Fruit fly (Drosophila melanogaster): ENCODE measurements around the gene CG43965.

Gene CG43965

DNA sequence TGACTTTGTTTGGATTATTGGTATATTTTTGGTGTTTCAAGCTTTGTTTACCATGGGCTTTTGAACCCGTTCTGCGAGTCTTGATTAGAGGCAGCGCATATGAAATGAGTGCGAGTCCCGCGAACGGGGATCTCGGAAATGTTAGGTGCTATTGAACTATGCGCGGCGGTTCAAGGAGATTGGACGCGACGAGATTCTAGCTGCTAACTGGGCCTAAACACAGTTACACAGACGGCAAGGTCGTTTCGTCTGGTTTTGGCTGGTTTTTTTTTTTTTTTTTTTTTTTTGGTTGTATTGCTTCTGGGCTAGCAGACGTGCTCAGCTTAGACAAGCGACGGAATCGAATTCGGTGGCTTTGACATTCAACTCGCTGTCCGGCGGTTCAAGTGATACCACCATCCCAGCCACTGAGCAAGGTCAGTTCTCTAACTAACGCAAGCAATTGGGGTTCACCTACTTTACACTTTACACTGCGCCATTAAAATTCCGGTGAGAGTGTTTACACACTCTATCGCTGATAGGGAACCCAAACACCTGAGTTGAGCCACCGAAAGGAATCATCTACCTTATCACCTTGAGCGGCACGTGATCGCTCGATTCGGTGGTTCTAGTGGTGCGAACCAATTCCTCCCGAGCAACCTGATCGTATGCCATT lies 43.6 kb downstream of the CG43965 start:
- TF ChIP-seq ssp (GFP tag; IDR thresholded peaks at IDR 0.05) (0 out of 2 replicates have a peak, but pooled peaks have one; percentile 3), CG15269 (tag; optimal IDR thresholded peaks at IDR 0.05) (peak; percentile 24), kni (GFP tag; optimal IDR thresholded peaks at IDR 0.05) (peak; percentile 2), sd (tag; optimal IDR thresholded peaks at IDR 0.05) (peak; percentile 64), CG1647 (GFP tag; optimal IDR thresholded peaks at IDR 0.05) (no peak), chinmo (GFP tag; IDR thresholded peaks at IDR 0.05; ENCODE audit: partially characterized antibody) (peak; percentile 85; the same call in 2 of the 4 replicates), CG12769 (tag; optimal IDR thresholded peaks at IDR 0.05) (peak; percentile 11), pzg (GFP tag; optimal IDR thresholded peaks at IDR 0.05) (no peak), grn (GFP tag; optimal IDR thresholded peaks at IDR 0.05) (no peak), CG8290 (GFP tag; optimal IDR thresholded peaks at IDR 0.05) (no peak), CG8290 (tag; optimal IDR thresholded peaks at IDR 0.05) (peak in 1 of 2 experiments; percentile 48), Hr78 (GFP tag; optimal IDR thresholded peaks at IDR 0.05) (peak in 1 of 2 experiments; percentile 6), CG4282 (GFP tag; optimal IDR thresholded peaks at IDR 0.05) (no peak), da (GFP tag; optimal IDR thresholded peaks at IDR 0.05) (no peak), slp2 (GFP tag; optimal IDR thresholded peaks at IDR 0.05) (no peak), cwo (GFP tag; optimal IDR thresholded peaks at IDR 0.05) (peak; percentile 49), vvl (GFP tag; IDR thresholded peaks at IDR 0.05) (peak; percentile 47; the same call in 1 of the 2 replicates), gsb (GFP tag; IDR thresholded peaks at IDR 0.05) (no peak), ftz-f1 (GFP tag; optimal IDR thresholded peaks at IDR 0.05) (peak; percentile 82), CG9437 (GFP tag; optimal IDR thresholded peaks at IDR 0.05) (no peak), chif (GFP tag; optimal IDR thresholded peaks at IDR 0.05) (no peak), Med (GFP tag) (peak; percentile 65), dpn (GFP tag; optimal IDR thresholded peaks at IDR 0.05) (no peak), sqz (GFP tag; optimal IDR thresholded peaks at IDR 0.05) (peak; percentile 14), gem (tag; optimal IDR thresholded peaks at IDR 0.05) (peak; percentile 49)

dm6 chr3L:8681271-8681670 lies 44.3 kb downstream of the CG43965 start:
- TF ChIP-seq nom (GFP tag; optimal IDR thresholded peaks at IDR 0.05) (peak; percentile 2), sd (tag; optimal IDR thresholded peaks at IDR 0.05) (peak; percentile 71), Med (GFP tag) (peak; percentile 9), MBD-R2 (GFP tag; IDR thresholded peaks at IDR 0.05) (no peak), cwo (GFP tag; optimal IDR thresholded peaks at IDR 0.05) (peak; percentile 49), CG11560 (tag; IDR thresholded peaks at IDR 0.05) (no peak), NFAT (GFP tag; IDR thresholded peaks at IDR 0.05) (0 out of 2 replicates have a peak, but pooled peaks have one; percentile 27), chinmo (GFP tag; IDR thresholded peaks at IDR 0.05; ENCODE audit: partially characterized antibody) (0 out of 4 replicates have a peak, but pooled peaks have one; percentile 8), CG6175 (GFP tag; IDR thresholded peaks at IDR 0.05) (peak; percentile 39; the same call in 1 of the 3 replicates)

DNA sequence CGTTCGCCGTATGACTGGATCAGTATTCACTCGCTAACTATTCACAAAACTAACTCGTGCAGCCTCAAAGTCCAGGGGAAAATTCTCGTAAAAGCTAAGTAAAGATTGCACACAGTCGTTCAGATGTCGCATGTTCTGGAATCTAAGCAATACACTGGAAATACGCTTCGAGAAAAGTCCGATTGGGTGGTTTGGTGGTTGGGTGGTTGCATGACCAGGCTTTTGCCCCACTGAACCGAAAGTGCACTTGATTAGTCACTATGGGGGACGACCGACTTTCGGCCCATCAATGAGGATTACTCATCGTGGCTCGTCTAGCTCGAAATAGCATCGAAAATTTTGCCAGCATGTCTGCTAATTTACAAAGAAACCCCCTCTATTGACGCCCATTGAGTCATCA lies 45.2 kb downstream of the CG43965 start:
- TF ChIP-seq br (optimal IDR thresholded peaks at IDR 0.05) (no peak), Hr39 (optimal IDR thresholded peaks at IDR 0.05) (no peak), Med (GFP tag) (peak; percentile 54), cas (GFP tag; IDR thresholded peaks at IDR 0.05) (no peak), crp (GFP tag; optimal IDR thresholded peaks at IDR 0.05) (no peak), Gug (GFP tag; IDR thresholded peaks at IDR 0.05) (no peak), ssp (GFP tag; IDR thresholded peaks at IDR 0.05) (no peak), CG34376 (GFP tag; optimal IDR thresholded peaks at IDR 0.05) (no peak), HLH3B (GFP tag; IDR thresholded peaks at IDR 0.05) (no peak), nom (GFP tag; optimal IDR thresholded peaks at IDR 0.05) (no peak), cg (GFP tag; optimal IDR thresholded peaks at IDR 0.05) (no peak), CG9817 (tag; optimal IDR thresholded peaks at IDR 0.05) (no peak), CG33557 (GFP tag; optimal IDR thresholded peaks at IDR 0.05) (no peak), chinmo (GFP tag; IDR thresholded peaks at IDR 0.05; ENCODE audit: partially characterized antibody) (0 out of 4 replicates have a peak, but pooled peaks have one; percentile 35), Rfx (GFP tag; IDR thresholded peaks at IDR 0.05) (no peak)
